Fruit fly (Drosophila melanogaster) whole organism, prepupa: ENCODE measurements around the gene Larp4B.

Experiments used
- CG31627 ChIP-seq: fragments of 200-800 bp; sonication (Bioruptor generic); optimal IDR thresholded peaks from 3 replicates; lab custom pipeline; 2016; ENCODE audit warnings: missing biosample characterization, missing genetic modification characterization
- Eip93F ChIP-seq: fragments of 200-800 bp; sonication (Bioruptor generic); optimal IDR thresholded peaks from 2 replicates; lab custom pipeline; 2016; ENCODE audit warnings: missing biosample characterization, mild to moderate bottlenecking, missing genetic modification characterization
- Gug ChIP-seq: fragments of 200-800 bp; sonication (Bioruptor generic); IDR thresholded peaks from 2 replicates; pipeline ENCODE4 v1.3.6; 2022; ENCODE audit warnings: missing biosample characterization, missing genetic modification characterization
- Hr39 ChIP-seq: fragments of 200-800 bp; sonication (Bioruptor generic); optimal IDR thresholded peaks from 2 replicates; lab custom pipeline; 2016; ENCODE audit warnings: missing biosample characterization, missing genetic modification characterization
- Lpt ChIP-seq: fragments of 200-800 bp; sonication (Bioruptor generic); optimal IDR thresholded peaks from 3 replicates; lab custom pipeline; 2016; ENCODE audit warnings: missing biosample characterization, missing genetic modification characterization
- OdsH ChIP-seq: fragments of 200-800 bp; sonication (Bioruptor generic); optimal IDR thresholded peaks from 3 replicates; lab custom pipeline; 2016; ENCODE audit warnings: missing biosample characterization, missing genetic modification characterization
- Sox102F ChIP-seq: fragments of 200-800 bp; sonication (Bioruptor generic); optimal IDR thresholded peaks from 2 replicates; lab custom pipeline; 2016; ENCODE audit warnings: missing biosample characterization, mild to moderate bottlenecking, missing genetic modification characterization
- fd59A ChIP-seq: fragments of 200-800 bp; sonication (Bioruptor generic); optimal IDR thresholded peaks from 2 replicates; lab custom pipeline; 2017; ENCODE audit warnings: missing biosample characterization, mild to moderate bottlenecking, missing genetic modification characterization, missing genetic modification reagents
- lz ChIP-seq: fragments of 200-800 bp; sonication (Bioruptor generic); optimal IDR thresholded peaks from 3 replicates; lab custom pipeline; 2016; ENCODE audit warnings: missing biosample characterization, missing genetic modification characterization
- ss ChIP-seq, 2 experiments: fragments of 200-800 bp; sonication (Bioruptor generic); optimal IDR thresholded peaks; 2 replicates in 1 of 2; 3 replicates in 1 of 2; lab custom pipeline; 2017 to 2018; ENCODE audit warnings: mild to moderate bottlenecking in 2 of 2, missing biosample characterization in 2 of 2, missing genetic modification characterization in 2 of 2, moderate library complexity in 1 of 2

DNA sequence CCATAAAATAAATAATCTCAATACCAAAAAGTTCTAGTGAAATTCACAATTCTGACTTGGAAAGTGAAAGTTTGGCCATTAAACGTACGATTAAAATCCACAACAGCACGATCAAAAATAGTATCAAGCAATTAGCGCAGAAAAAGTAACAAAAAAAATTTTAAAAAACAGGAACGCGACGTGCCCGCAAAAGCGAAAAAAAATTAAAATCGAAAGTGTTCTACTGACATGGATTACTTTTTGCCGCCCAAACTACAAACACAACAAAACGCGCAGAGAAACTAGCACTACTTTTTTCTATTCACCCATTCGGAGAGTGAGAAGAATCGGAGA, 25.0 kb downstream of the Larp4B start:
- TF ChIP-seq Eip93F (no peak), ss (GFP tag; optimal IDR thresholded peaks at IDR 0.05; lab: Kevin White, UChicago) (no peak), Sox102F (GFP tag; lab: Kevin White, UChicago) (no peak), Hr39 (GFP tag; lab: Kevin White, UChicago) (no peak), fd59A (GFP tag; lab: Kevin White, UChicago) (no peak), OdsH (no peak), Lpt (no peak), Gug (GFP tag; lab: Robert Waterston, UW) (no peak), CG31627 (GFP tag; lab: Kevin White, UChicago) (no peak), lz (GFP tag; lab: Kevin White, UChicago) (no peak)
